Fruit fly (Drosophila melanogaster): ENCODE data around the gene yellow-k.

DNA sequence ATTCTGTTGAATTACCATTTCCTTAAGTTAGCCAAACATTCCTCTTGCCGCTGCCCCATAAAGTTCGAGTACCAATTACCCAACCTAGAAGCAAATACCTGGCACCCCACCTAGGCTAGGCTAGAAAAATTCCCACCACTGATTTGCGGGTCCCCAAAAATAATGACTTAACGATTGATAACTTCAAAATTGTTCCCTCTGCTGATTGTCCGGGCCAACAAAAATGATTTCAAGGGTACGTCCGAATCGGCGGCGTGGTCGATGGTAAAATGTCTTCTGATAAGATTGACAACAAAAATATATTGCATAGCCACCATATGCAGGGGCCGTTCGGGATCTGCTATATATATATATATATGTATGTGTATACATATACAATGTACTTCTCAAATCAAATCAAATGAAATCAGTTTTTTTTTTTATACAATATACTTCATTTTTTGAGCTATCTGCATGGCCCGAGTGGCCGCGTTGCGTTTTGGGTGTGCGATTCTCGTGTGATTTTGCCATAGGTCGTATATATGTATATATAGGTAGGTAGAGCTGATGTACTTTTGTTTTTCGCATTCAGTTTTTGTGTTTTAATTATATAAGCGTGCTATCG is 26.9 kb downstream of the yellow-k start:
- TF ChIP-seq shn (GFP tag; optimal IDR thresholded peaks at IDR 0.05) (no peak), wek (GFP tag; optimal IDR thresholded peaks at IDR 0.05) (no peak), CG16863 (GFP tag; optimal IDR thresholded peaks at IDR 0.05) (no peak), B-H2 (GFP tag; optimal IDR thresholded peaks at IDR 0.05) (no peak), Fer2 (tag; optimal IDR thresholded peaks at IDR 0.05) (no peak), B-H1 (GFP tag; IDR thresholded peaks at IDR 0.05) (no peak), CG10321 (GFP tag; IDR thresholded peaks at IDR 0.05) (no peak), CG18011 (GFP tag; optimal IDR thresholded peaks at IDR 0.05) (no peak), pzg (GFP tag; optimal IDR thresholded peaks at IDR 0.05) (no peak), slp2 (GFP tag; optimal IDR thresholded peaks at IDR 0.05) (no peak), Blimp-1 (GFP tag; optimal IDR thresholded peaks at IDR 0.05) (no peak), zfh1 (GFP tag; IDR thresholded peaks at IDR 0.05) (no peak), sob (GFP tag; IDR thresholded peaks at IDR 0.05) (no peak), CG16815 (GFP tag; optimal IDR thresholded peaks at IDR 0.05) (no peak)

Data from whole organism, embryonic.